Worm (Caenorhabditis elegans): ENCODE data around the gene F35B3.7.

F35B3.7 gene

DNA sequence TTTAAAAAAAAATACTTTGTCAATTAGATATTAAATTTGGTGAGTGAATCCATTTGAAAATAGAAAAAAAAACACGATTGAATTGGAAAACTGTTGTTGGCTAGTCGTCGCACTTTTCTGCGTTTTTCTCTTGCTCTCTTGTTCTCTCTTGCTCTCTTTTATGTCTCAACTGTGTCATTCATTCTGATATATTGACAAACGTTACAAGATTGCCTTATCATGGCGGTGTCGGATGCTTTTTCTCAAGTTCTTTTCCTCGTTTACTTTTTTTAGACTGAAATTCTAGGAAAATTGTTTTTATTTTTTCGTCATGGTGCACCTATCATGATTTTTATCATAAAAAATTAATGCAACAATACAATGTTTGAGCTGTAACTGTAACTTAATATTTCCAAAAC lies 47.0 kb downstream of the F35B3.7 start:
- TF ChIP-seq Y48G9A.11 (GFP tag; IDR thresholded peaks at IDR 0.05) (no peak), hlh-11 (tag; optimal IDR thresholded peaks at IDR 0.05) (peak; percentile 58), daf-16 (GFP tag; optimal IDR thresholded peaks at IDR 0.05) (no peak), daf-16 (tag; optimal IDR thresholded peaks at IDR 0.05) (peak; percentile 88), rbr-2 (tag; optimal IDR thresholded peaks at IDR 0.05) (no peak), Y75B8A.6 (GFP tag; IDR thresholded peaks at IDR 0.05) (no peak), php-3 (GFP tag; IDR thresholded peaks at IDR 0.05) (peak; percentile 39; the same call in 1 of the 2 replicates), jun-1 (tag; optimal IDR thresholded peaks at IDR 0.05) (no peak), duxl-1 (tag; optimal IDR thresholded peaks at IDR 0.05; ENCODE audit: poor library complexity) (no peak), tra-1 (GFP tag; IDR thresholded peaks at IDR 0.05) (0 out of 2 replicates have a peak, but pooled peaks have one; percentile 11), dmd-6 (GFP tag; IDR thresholded peaks at IDR 0.05) (peak; percentile 72), mep-1 (tag; optimal IDR thresholded peaks at IDR 0.05) (peak; percentile 7), nhr-48 (tag; optimal IDR thresholded peaks at IDR 0.05) (no peak), nhr-28 (tag; optimal IDR thresholded peaks at IDR 0.05) (peak; percentile 34), dve-1 (tag; optimal IDR thresholded peaks at IDR 0.05; ENCODE audit: insufficient read depth) (peak; percentile 40), nhr-6 (tag; optimal IDR thresholded peaks at IDR 0.05) (peak; percentile 49), pqm-1 (tag; optimal IDR thresholded peaks at IDR 0.05) (peak; percentile 55), F26F4.8 (GFP tag; conservative IDR thresholded peaks at IDR 0.05) (no peak), snpc-4 (tag; optimal IDR thresholded peaks at IDR 0.05) (no peak), nhr-10 (tag; optimal IDR thresholded peaks at IDR 0.05) (no peak), lin-39 (tag; optimal IDR thresholded peaks at IDR 0.05) (no peak)

DNA sequence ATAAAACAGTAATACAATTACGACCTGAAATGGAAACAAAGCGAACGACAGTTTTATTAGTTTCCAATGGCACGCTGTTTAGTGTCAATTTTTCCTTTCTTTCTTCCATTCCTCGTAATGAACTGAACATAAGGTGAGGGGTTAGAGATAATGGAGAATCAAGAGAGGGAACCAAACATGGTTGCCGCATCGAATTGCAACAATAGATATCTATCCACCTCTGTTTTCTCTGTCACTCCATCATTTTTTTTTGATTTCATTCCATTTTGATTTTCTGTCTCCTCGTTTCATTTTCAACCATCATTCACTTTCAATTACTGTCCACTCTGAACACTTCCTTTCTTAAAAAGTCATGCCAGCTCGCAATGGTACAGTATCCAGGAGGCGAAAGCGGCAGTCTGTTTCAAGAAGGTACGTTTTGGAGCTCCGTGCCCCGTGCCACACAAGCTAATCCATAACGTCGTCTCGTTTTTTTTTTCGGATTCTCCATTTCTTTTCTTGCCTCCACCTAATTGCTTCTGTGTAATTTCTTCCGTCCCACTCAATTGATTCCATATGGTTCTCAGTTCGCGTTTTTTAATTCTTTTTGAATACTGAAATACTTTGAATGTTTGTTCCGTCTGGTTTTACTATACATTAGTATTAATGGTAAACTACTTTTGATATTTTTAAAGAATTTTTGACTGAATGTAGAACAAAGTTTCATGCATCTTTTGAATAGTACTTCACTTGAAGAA lies 47.6 kb downstream of the F35B3.7 start:
- TF ChIP-seq R02D3.7 (tag; optimal IDR thresholded peaks at IDR 0.05) (no peak), unc-62 (GFP tag; optimal IDR thresholded peaks at IDR 0.05 in 1 of 2) (peak in 1 of 2 experiments; percentile 81), unc-62 (tag; optimal IDR thresholded peaks at IDR 0.05) (no peak), mxl-3 (GFP tag; optimal IDR thresholded peaks at IDR 0.05) (peak; percentile 34), hmg-1.1 (GFP tag; IDR thresholded peaks at IDR 0.05) (0 out of 2 replicates have a peak, but pooled peaks have one; percentile 16), dmd-6 (GFP tag; IDR thresholded peaks at IDR 0.05) (0 out of 2 replicates have a peak, but pooled peaks have one; percentile 19)

DNA sequence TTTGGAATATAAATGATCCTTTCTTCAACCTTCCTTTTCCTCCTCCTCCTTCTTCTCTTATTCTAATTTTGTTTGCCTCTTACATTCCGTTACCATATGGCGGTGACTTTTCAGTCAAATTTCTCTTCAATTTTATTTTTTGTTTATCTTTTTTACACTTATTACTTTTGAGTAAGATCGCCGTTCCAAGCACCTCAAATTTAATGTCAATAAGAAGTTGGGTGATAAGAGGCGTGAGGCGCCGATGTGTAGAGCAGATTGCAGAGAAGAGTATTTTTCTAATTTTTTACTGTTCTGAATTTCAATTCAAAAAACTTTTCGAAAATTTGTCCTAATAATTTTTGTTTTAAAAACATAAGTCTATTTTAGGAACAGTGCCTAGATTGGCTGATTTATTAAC lies 48.5 kb downstream of the F35B3.7 start:
- TF ChIP-seq daf-16 (GFP tag; optimal IDR thresholded peaks at IDR 0.05) (no peak), daf-16 (tag; optimal IDR thresholded peaks at IDR 0.05) (peak; percentile 87), F26F4.8 (GFP tag; conservative IDR thresholded peaks at IDR 0.05) (no peak), pqm-1 (tag; optimal IDR thresholded peaks at IDR 0.05) (peak; percentile 17)

DNA sequence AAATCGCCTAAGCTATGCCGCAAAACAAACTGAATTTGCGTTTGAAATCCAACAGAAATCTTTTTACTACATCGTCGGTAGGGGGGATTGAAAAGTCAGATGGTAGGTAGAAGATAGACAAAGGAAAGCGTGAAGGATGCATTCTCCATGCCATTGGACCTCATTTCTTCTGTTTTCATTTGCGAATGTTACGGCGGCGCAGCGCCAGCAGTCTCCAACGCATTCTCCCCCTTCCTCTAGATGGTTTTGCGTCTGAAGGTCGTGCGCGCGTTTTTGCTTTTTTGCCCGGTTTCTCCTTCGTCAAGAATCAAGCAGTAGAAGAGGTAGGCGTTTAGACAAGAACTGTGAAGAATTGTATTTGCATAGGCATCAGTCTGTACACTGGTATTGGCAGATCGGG lies 49.4 kb downstream of the F35B3.7 start:
- TF ChIP-seq nhr-48 (tag; optimal IDR thresholded peaks at IDR 0.05) (no peak), aha-1 (tag) (no peak), nhr-28 (tag; optimal IDR thresholded peaks at IDR 0.05) (no peak), ama-1 (optimal IDR thresholded peaks at IDR 0.05) (no peak), spr-3 (GFP tag; optimal IDR thresholded peaks at IDR 0.05) (no peak), daf-19 (GFP tag; conservative IDR thresholded peaks at IDR 0.05) (no peak), lsy-2 (tag; optimal IDR thresholded peaks at IDR 0.05) (no peak), attf-4 (tag; optimal IDR thresholded peaks at IDR 0.05) (no peak)

DNA sequence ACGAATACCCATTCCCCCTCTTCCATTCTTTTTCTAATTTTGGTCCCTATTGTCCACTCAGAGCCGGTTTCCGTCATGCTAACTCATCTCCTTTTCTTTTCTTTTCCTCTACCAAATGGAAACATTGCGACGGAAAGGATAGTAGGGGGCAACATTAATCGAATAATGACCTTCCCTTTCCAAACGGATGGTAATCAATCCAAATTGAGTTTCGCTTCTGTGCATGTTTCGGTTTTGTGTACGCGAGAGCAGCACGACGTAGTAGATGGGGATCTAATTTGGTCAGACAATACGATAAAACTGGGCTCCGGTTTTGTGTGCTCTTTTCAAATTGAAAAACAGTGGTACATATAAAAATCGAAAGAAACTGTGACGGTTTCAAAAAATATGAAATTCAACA lies 51.4 kb downstream of the F35B3.7 start:
- TF ChIP-seq mxl-2 (GFP tag; conservative IDR thresholded peaks at IDR 0.05) (no peak), mep-1 (tag; optimal IDR thresholded peaks at IDR 0.05) (peak; percentile 21), ces-1 (GFP tag; optimal IDR thresholded peaks at IDR 0.05) (peak; percentile 47)

Measured in whole organism, L4 larva.